Fruit fly (Drosophila melanogaster): ENCODE measurements around the gene Rrp40.

Rrp40 gene

DNA sequence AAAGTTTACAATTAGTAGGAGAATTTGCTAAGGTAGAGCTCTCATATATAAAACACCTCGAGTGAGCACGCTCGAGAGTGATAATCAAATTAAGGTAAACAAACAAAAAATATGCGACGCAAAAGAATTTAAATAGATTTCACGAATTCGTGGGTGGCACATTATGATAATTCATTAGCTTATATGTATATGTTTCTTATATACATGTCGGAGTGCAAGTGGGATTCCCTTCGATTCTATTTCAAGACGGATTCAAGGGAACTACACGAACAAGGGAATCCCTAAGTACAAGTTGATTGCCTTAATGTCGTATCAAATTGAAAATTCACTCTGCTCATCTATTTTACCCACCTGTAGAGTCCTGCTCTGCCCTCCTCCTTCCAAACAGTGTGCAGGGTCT lies 11.3 kb upstream of the Rrp40 start:
- TF ChIP-seq MBD-R2 (GFP tag; IDR thresholded peaks at IDR 0.05): no peak
- TF ChIP-seq p53 (GFP tag; optimal IDR thresholded peaks at IDR 0.05): no peak
- TF ChIP-seq CG11093 (GFP tag; IDR thresholded peaks at IDR 0.05): no peak
- no peak for TF ChIP-seq dm (GFP tag; optimal IDR thresholded peaks at IDR 0.05)
- TF ChIP-seq eyg (GFP tag; optimal IDR thresholded peaks at IDR 0.05): no peak
- TF ChIP-seq CG14014 (GFP tag; IDR thresholded peaks at IDR 0.05): no peak
- no peak for TF ChIP-seq CG5245 (GFP tag; optimal IDR thresholded peaks at IDR 0.05)
- TF ChIP-seq vfl (GFP tag; optimal IDR thresholded peaks at IDR 0.05): no peak
- TF ChIP-seq CG17829 (tag; optimal IDR thresholded peaks at IDR 0.05): no peak
- TF ChIP-seq CG7357 (GFP tag; IDR thresholded peaks at IDR 0.05): no peak
- TF ChIP-seq Sry-β (GFP tag; optimal IDR thresholded peaks at IDR 0.05): no peak
- TF ChIP-seq phol (tag; optimal IDR thresholded peaks at IDR 0.05): no peak

DNA sequence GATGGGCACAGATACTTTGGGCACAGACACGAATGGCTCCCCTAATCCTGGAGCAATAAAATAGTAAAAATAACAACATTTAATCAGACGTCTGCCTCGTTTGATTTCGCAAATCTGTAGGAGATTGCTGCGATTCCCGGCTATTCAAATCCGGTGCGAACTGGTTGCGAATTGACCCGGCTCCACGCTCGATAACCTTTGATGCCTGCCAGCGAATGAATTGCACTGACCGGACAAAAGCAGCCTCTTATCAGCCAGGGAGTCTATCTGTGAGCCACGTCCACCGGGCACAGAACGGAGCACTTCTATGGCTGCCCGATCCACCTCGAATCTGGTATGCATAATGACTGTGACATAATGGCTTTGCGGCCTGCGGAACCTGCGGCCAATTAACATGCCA lies 8.6 kb upstream of the Rrp40 start:
- TF ChIP-seq Med (GFP tag): peak; percentile 46
- TF ChIP-seq chinmo (GFP tag; IDR thresholded peaks at IDR 0.05; ENCODE audit: partially characterized antibody): 0 out of 4 replicates have a peak, but pooled peaks have one; percentile 57
- peak in 1 of 2 experiments; percentile 49 for TF ChIP-seq Pdp1 (GFP tag; optimal IDR thresholded peaks at IDR 0.05)
- TF ChIP-seq sug (tag; optimal IDR thresholded peaks at IDR 0.05): peak; percentile 38
- no peak for TF ChIP-seq inv (GFP tag; IDR thresholded peaks at IDR 0.05; ENCODE audit: partially characterized antibody)
- no peak for TF ChIP-seq stwl (tag; optimal IDR thresholded peaks at IDR 0.05)

DNA sequence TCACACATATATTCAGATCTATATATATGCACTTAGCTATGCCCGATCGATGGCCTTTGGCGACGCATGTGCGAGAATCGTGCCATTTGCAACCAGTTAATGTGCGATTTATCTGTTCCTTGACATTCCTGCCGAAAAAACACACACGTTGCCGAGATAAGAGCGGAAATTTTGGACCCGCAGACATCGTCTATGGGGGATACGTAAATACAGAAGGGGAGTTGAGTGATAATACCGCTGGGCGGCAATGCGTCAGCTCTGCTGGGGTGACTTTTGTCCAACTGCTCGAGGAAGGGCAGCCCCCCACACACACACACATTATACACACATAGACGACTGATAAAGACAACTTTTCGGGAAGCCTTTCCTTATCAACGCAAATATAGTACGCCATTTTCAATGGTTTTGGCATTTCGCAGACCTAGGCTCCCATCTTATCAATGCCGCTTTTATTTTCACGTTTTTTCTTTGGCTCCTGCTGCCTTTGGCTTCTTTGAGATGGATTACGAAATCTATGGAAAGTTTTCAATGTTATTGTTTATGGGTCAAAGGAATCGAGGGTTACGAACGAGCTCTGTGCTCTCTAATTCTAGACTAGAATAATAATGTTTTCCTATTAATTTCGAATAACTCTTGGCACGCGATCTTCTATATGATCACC lies 7.6 kb upstream of the Rrp40 start:
- TF ChIP-seq crol (GFP tag; IDR thresholded peaks at IDR 0.05) (peak; percentile 26; the same call in 1 of the 2 replicates), twi (tag; optimal IDR thresholded peaks at IDR 0.05) (no peak), grn (GFP tag; optimal IDR thresholded peaks at IDR 0.05) (peak; percentile 12), crp (GFP tag; optimal IDR thresholded peaks at IDR 0.05) (no peak), lov (optimal IDR thresholded peaks at IDR 0.05) (no peak), lov (GFP tag; IDR thresholded peaks at IDR 0.05) (0 out of 3 replicates have a peak, but pooled peaks have one; percentile 36), unc-4 (GFP tag; IDR thresholded peaks at IDR 0.05; ENCODE audit: partially characterized antibody) (no peak), CG8290 (GFP tag; optimal IDR thresholded peaks at IDR 0.05) (peak; percentile 1), CG8290 (tag; optimal IDR thresholded peaks at IDR 0.05) (no peak), CG8765 (GFP tag; IDR thresholded peaks at IDR 0.05) (no peak), CG12769 (tag; optimal IDR thresholded peaks at IDR 0.05) (peak; percentile 51), CG10654 (GFP tag; optimal IDR thresholded peaks at IDR 0.05) (no peak), sug (tag; optimal IDR thresholded peaks at IDR 0.05) (peak; percentile 98), lab (GFP tag; optimal IDR thresholded peaks at IDR 0.05) (peak; percentile 35), cwo (GFP tag; optimal IDR thresholded peaks at IDR 0.05) (peak; percentile 81), CG9797 (GFP tag; optimal IDR thresholded peaks at IDR 0.05) (no peak), CG4707 (GFP tag; optimal IDR thresholded peaks at IDR 0.05) (no peak), exex (tag; optimal IDR thresholded peaks at IDR 0.05) (peak; percentile 58), GATAe (GFP tag; conservative IDR thresholded peaks at IDR 0.05) (peak; percentile 72), mirr (GFP tag; optimal IDR thresholded peaks at IDR 0.05) (peak; percentile 44), Med (GFP tag) (peak; percentile 69), chinmo (GFP tag; IDR thresholded peaks at IDR 0.05; ENCODE audit: partially characterized antibody) (0 out of 4 replicates have a peak, but pooled peaks have one; percentile 33), NFAT (GFP tag; IDR thresholded peaks at IDR 0.05) (peak; percentile 47; the same call in 1 of the 2 replicates), sna (GFP tag; IDR thresholded peaks at IDR 0.05; ENCODE audit: partially characterized antibody) (no peak), Sry-δ (GFP tag; optimal IDR thresholded peaks at IDR 0.05) (no peak), CG10543 (GFP tag; optimal IDR thresholded peaks at IDR 0.05) (peak; percentile 34), sd (tag; optimal IDR thresholded peaks at IDR 0.05) (peak; percentile 96), Pdp1 (GFP tag; optimal IDR thresholded peaks at IDR 0.05) (peak in 1 of 2 experiments; percentile 4), CG7987 (GFP tag; optimal IDR thresholded peaks at IDR 0.05) (peak; percentile 8), cg (GFP tag; optimal IDR thresholded peaks at IDR 0.05) (peak; percentile 13), rib (GFP tag; IDR thresholded peaks at IDR 0.05) (peak; percentile 76; the same call in 1 of the 2 replicates), CG34376 (GFP tag; optimal IDR thresholded peaks at IDR 0.05) (peak; percentile 72)

Measured in whole organism, embryonic.